Worm (Caenorhabditis elegans): ENCODE data around the gene F28B12.6.

Gene F28B12.6

ce11 chrII:5901407-5902026, 39.1 kb upstream of the F28B12.6 start:
- TF ChIP-seq nhr-28 (tag; optimal IDR thresholded peaks at IDR 0.05): peak; percentile 36
- no peak for TF ChIP-seq Y75B8A.6 (GFP tag; IDR thresholded peaks at IDR 0.05)
- peak; percentile 90 for TF ChIP-seq hlh-11 (tag; optimal IDR thresholded peaks at IDR 0.05)
- TF ChIP-seq ctbp-1 (GFP tag; IDR thresholded peaks at IDR 0.05): peak; percentile 81
- TF ChIP-seq mdt-29 (GFP tag; IDR thresholded peaks at IDR 0.05): no peak
- peak; percentile 65 for TF ChIP-seq mep-1 (tag; optimal IDR thresholded peaks at IDR 0.05)
- TF ChIP-seq unc-62 (GFP tag; optimal IDR thresholded peaks at IDR 0.05 in 1 of 2): peak in 1 of 2 experiments; percentile 93
- no peak for TF ChIP-seq unc-62 (tag; optimal IDR thresholded peaks at IDR 0.05)
- TF ChIP-seq D1046.2 (GFP tag; IDR thresholded peaks at IDR 0.05): 0 out of 2 replicates have a peak, but pooled peaks have one; percentile 46
- TF ChIP-seq nhr-102 (tag; optimal IDR thresholded peaks at IDR 0.05): peak; percentile 43
- peak; percentile 71 for TF ChIP-seq nhr-48 (tag; optimal IDR thresholded peaks at IDR 0.05)
- no peak for TF ChIP-seq duxl-1 (tag; optimal IDR thresholded peaks at IDR 0.05; ENCODE audit: poor library complexity)
- no peak for TF ChIP-seq nhr-10 (tag; optimal IDR thresholded peaks at IDR 0.05)
- no peak for TF ChIP-seq ZK546.5 (tag; optimal IDR thresholded peaks at IDR 0.05)
- peak in 1 of 2 experiments; percentile 15 for TF ChIP-seq lsy-2 (tag; optimal IDR thresholded peaks at IDR 0.05)
- TF ChIP-seq lin-1 (GFP tag; IDR thresholded peaks at IDR 0.05): peak; percentile 68; the same call in 1 of the 2 replicates
- TF ChIP-seq hif-1 (tag; optimal IDR thresholded peaks at IDR 0.05): peak in 1 of 2 experiments; percentile 65
- peak; percentile 45 for TF ChIP-seq nhr-111 (GFP tag; optimal IDR thresholded peaks at IDR 0.05)
- TF ChIP-seq daf-16 (GFP tag; optimal IDR thresholded peaks at IDR 0.05): no peak
- TF ChIP-seq daf-16 (tag; optimal IDR thresholded peaks at IDR 0.05): peak; percentile 36
- no peak for TF ChIP-seq nhr-41 (GFP tag; IDR thresholded peaks at IDR 0.05)
- peak; percentile 32 for TF ChIP-seq lin-38 (GFP tag; IDR thresholded peaks at IDR 0.05)
- no peak for TF ChIP-seq nhr-11 (tag; optimal IDR thresholded peaks at IDR 0.05)
- TF ChIP-seq hlh-30 (tag; optimal IDR thresholded peaks at IDR 0.05; ENCODE audit: insufficient read depth): peak; percentile 22
- TF ChIP-seq egl-43 (GFP tag; IDR thresholded peaks at IDR 0.05): peak; percentile 89
- 0 out of 2 replicates have a peak, but pooled peaks have one; percentile 43 for TF ChIP-seq lin-29 (GFP tag; IDR thresholded peaks at IDR 0.05)
- no peak for TF ChIP-seq sdz-12 (GFP tag; optimal IDR thresholded peaks at IDR 0.05)
- peak; percentile 60 to 61 for TF ChIP-seq mdl-1 (tag; optimal IDR thresholded peaks at IDR 0.05)
- TF ChIP-seq T26A8.4 (GFP tag; IDR thresholded peaks at IDR 0.05): peak; percentile 56; the same call in 1 of the 2 replicates
- peak; percentile 61 for TF ChIP-seq pha-4 (GFP tag; IDR thresholded peaks at IDR 0.05)
- no peak for TF ChIP-seq pha-4 (tag; optimal IDR thresholded peaks at IDR 0.05)
- peak; percentile 58 for TF ChIP-seq spr-1 (tag; optimal IDR thresholded peaks at IDR 0.05)
- TF ChIP-seq hmg-1.1 (GFP tag; IDR thresholded peaks at IDR 0.05): peak; percentile 83
- peak; percentile 16 for TF ChIP-seq dpl-1 (GFP tag; optimal IDR thresholded peaks at IDR 0.05)
- TF ChIP-seq arid-1 (GFP tag; conservative IDR thresholded peaks at IDR 0.05): 0 out of 2 replicates have a peak, but pooled peaks have one; percentile 43
- peak; percentile 74 for TF ChIP-seq rbr-2 (tag; optimal IDR thresholded peaks at IDR 0.05)
- peak; percentile 71 for TF ChIP-seq F37D6.2 (tag; optimal IDR thresholded peaks at IDR 0.05)
- peak; percentile 56 for TF ChIP-seq dve-1 (tag; optimal IDR thresholded peaks at IDR 0.05; ENCODE audit: insufficient read depth)
- peak; percentile 27 for TF ChIP-seq ceh-32 (tag; optimal IDR thresholded peaks at IDR 0.05; ENCODE audit: poor library complexity)
- peak; percentile 99 for TF ChIP-seq set-16 (GFP tag; IDR thresholded peaks at IDR 0.05)
- TF ChIP-seq madf-9 (GFP tag; conservative IDR thresholded peaks at IDR 0.05): peak; percentile 98
- TF ChIP-seq jun-1 (tag; optimal IDR thresholded peaks at IDR 0.05): peak; percentile 4
- TF ChIP-seq php-3 (GFP tag; IDR thresholded peaks at IDR 0.05): no peak
- peak; percentile 55 for TF ChIP-seq F10B5.3 (tag; optimal IDR thresholded peaks at IDR 0.05)
- TF ChIP-seq mxl-3 (GFP tag; optimal IDR thresholded peaks at IDR 0.05): peak; percentile 47
